Worm (Caenorhabditis elegans): ENCODE data around the gene cysl-2.

The cysl-2 gene

DNA sequence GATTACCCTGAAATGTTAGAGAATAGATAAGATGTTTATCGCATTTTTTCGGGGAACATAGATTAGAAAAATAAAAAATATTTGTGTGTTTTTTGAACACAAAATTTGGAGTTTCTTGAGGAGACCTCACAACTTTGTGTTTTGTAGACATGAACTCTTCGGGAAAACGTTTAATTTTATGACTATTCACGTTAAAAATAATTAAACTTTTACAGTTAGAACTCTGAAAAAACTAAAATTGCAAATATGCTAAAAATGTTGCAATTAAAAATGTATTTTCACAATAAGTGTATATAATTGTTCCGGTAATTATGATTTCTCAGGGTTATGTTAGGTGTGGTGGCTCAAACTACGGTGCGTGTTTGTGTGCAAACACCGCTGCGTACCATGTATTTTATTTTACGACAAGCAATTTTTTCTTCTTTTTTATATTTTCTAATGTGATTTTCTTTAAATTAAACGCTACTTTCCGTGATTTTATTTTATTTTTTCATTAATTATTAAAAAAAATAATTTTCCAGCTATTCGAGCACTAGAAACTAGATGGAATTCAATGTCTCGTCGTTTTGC lies 34.1 kb upstream of the cysl-2 start, which contains the start of the genes F57C2.5 and spat-1 (continued):
- TF ChIP-seq fos-1 (tag; optimal IDR thresholded peaks at IDR 0.05), result peak; percentile 46
- no peak for TF ChIP-seq unc-39 (tag; optimal IDR thresholded peaks at IDR 0.05)
- no peak for TF ChIP-seq ceh-82 (tag; optimal IDR thresholded peaks at IDR 0.05)
- TF ChIP-seq elt-3 (tag; optimal IDR thresholded peaks at IDR 0.05), result no peak
- no peak for TF ChIP-seq ztf-4 (tag; optimal IDR thresholded peaks at IDR 0.05)
- TF ChIP-seq egl-27 (tag; optimal IDR thresholded peaks at IDR 0.05), result no peak
- no peak for TF ChIP-seq nhr-10 (tag; optimal IDR thresholded peaks at IDR 0.05)

DNA sequence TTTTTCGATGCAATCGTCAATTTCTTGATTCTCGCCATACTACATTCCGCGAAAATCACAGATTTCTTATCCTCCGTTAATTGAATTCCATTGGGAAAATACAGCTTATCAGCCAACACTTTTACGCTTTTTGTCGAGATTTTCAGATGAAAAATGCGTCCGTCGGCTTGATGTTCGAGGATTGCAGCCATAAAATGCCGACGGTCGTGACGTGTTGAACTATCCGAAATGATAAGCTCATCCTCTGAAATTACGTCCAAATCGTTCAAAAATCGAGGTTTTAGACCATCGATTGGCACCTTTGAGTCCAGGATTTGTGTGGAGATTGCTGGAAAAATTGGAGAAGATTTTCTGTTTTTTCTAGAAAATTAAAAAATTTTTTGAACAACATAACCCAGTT lies 32.9 kb upstream of the cysl-2 start:
- TF ChIP-seq ceh-82 (tag; optimal IDR thresholded peaks at IDR 0.05) (no peak), alr-1 (tag; optimal IDR thresholded peaks at IDR 0.05) (no peak)

DNA sequence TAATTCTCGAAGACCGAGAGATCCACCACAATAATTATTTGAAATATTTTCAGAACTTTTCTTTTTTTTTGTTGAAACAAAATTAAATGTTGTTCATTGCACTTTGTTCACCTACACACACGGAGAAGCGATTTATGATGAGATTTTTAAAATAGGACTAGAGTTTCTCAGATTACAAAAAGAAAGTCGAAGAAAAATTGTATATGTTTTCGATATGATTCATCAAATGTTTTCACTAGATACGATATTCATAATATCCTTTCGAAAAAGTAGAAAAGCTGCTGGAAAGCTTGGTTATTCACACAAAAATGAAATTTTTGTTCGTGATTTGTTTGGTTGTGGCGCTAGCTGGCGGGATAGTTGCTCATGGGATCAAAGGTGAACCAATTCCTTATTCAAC lies 30.8 kb upstream of the cysl-2 start, which contains the start of gene F57C2.4:
TSS of gene F57C2.4 (plus strand) at position 301 of the 400 bp plus-strand sequence.
- TF ChIP-seq nhr-23 (tag; optimal IDR thresholded peaks at IDR 0.05) (no peak), mdl-1 (tag; optimal IDR thresholded peaks at IDR 0.05) (no peak), ama-1 (optimal IDR thresholded peaks at IDR 0.05) (no peak), egl-27 (tag; optimal IDR thresholded peaks at IDR 0.05) (no peak), ztf-11 (tag; optimal IDR thresholded peaks at IDR 0.05) (no peak), nhr-77 (tag; optimal IDR thresholded peaks at IDR 0.05) (no peak), lin-11 (tag; optimal IDR thresholded peaks at IDR 0.05) (no peak), crh-2 (tag; optimal IDR thresholded peaks at IDR 0.05) (no peak), blmp-1 (tag; optimal IDR thresholded peaks at IDR 0.05; ENCODE audit: insufficient read depth) (no peak), mab-5 (tag; optimal IDR thresholded peaks at IDR 0.05) (no peak), ZK546.5 (tag; optimal IDR thresholded peaks at IDR 0.05) (no peak), lsy-2 (tag; optimal IDR thresholded peaks at IDR 0.05) (no peak), lin-39 (tag; optimal IDR thresholded peaks at IDR 0.05) (no peak), nhr-21 (tag; optimal IDR thresholded peaks at IDR 0.05) (no peak)

DNA sequence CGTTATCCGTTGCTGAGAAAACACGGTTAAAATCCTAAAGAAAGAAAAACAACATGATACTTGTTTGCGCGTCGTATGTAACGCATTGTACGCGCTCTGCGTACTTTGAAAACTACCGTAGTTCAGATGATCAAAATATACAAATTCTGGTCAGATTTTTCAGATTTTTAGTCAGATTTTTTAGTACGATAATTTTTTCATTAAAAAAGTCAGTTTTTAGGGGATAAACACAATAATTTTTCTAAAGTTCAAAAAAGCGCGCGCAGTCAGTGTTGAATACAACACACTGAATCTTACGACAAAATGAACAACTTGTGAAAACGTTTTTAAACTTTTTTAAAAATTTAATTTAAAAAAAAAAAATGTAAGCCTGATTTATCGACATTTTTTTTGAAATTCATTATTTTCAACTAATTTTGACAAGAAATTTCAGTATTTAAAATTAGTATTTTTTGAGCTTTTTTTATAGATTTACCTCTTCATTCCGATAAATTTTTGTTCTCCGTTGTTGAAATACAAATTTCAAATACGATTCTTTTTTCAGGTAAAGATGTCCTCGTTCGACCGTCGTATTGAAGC lies 29.5 kb upstream of the cysl-2 start, which contains the start of gene pot-2:
TSS of gene pot-2 (plus strand) at position 529 of the 579 bp plus-strand sequence.
- no peak for TF ChIP-seq unc-55 (GFP tag; optimal IDR thresholded peaks at IDR 0.05)
- TF ChIP-seq nhr-25 (tag; optimal IDR thresholded peaks at IDR 0.05), result no peak
- no peak for TF ChIP-seq F13H6.1 (tag; optimal IDR thresholded peaks at IDR 0.05)
- no peak for TF ChIP-seq R02D3.7 (tag; optimal IDR thresholded peaks at IDR 0.05)
- TF ChIP-seq dmd-4 (tag; optimal IDR thresholded peaks at IDR 0.05), result no peak
- TF ChIP-seq zag-1 (tag; optimal IDR thresholded peaks at IDR 0.05), result no peak
- TF ChIP-seq lin-13 (GFP tag; optimal IDR thresholded peaks at IDR 0.05), result no peak
- TF ChIP-seq elt-3 (tag; optimal IDR thresholded peaks at IDR 0.05), result no peak
- no peak for TF ChIP-seq ZK546.5 (tag; optimal IDR thresholded peaks at IDR 0.05)
- no peak for TF ChIP-seq skn-1 (tag; optimal IDR thresholded peaks at IDR 0.05)
- TF ChIP-seq nhr-21 (tag; optimal IDR thresholded peaks at IDR 0.05), result no peak
- no peak for TF ChIP-seq nhr-10 (tag; optimal IDR thresholded peaks at IDR 0.05)
- no peak for TF ChIP-seq lin-39 (tag; optimal IDR thresholded peaks at IDR 0.05)
- TF ChIP-seq lsy-2 (tag; optimal IDR thresholded peaks at IDR 0.05), result no peak
- TF ChIP-seq unc-39 (tag; optimal IDR thresholded peaks at IDR 0.05), result no peak

DNA sequence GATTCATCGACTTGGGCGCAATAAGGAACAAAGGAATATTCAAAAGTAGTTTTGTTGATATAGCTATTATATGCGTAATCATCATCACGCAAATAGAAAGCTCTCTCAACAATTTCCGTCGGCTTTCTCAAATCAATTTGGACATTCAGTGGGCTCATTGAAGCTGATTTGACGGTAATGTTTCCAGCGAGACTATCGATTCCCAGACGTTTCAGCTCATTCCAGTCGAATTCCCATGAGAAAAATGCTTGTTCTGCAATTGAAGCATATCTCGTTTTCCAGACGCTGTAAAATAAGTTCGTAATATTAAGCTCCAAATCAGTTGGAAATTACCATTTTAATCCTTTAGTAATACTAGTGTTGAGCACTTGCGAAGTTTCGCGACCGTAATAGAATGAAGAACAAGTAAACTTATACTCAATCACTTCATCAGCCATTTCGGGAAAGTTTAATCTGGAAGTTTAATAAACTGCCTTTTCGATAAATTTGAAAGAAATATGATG lies 28.9 kb upstream of the cysl-2 start, which contains the start of gene btb-20:
TSS of gene btb-20 (minus strand) at position 453 of the 503 bp plus-strand sequence.
- TF ChIP-seq R02D3.7 (tag; optimal IDR thresholded peaks at IDR 0.05) (no peak), dmd-4 (tag; optimal IDR thresholded peaks at IDR 0.05) (no peak)

DNA sequence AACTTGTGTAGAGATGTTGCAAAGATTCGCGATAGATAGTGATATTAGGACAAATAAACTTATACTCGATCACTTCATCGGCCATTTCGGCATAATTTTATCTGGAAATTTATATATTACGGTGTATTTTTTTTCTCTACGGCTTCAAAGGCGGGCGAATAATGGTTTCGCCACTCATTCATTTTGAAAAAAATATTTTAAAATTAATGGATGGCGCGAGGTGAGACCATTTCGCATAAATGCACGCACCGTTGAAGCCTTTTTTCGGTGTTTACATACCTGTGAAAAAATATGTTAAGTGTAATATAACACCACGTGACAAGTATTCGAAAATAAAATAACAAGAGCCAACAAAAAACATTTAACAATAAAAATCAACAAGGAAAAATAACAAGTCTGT lies 27.8 kb upstream of the cysl-2 start, which contains the start of gene btb-19:
TSS of gene btb-19 (minus strand) at position 101 of the 400 bp plus-strand sequence.
- TF ChIP-seq nhr-23 (tag; optimal IDR thresholded peaks at IDR 0.05) (no peak), ztf-11 (tag; optimal IDR thresholded peaks at IDR 0.05) (no peak), nhr-21 (tag; optimal IDR thresholded peaks at IDR 0.05) (no peak), unc-62 (GFP tag; optimal IDR thresholded peaks at IDR 0.05) (no peak), nhr-11 (tag; optimal IDR thresholded peaks at IDR 0.05) (no peak), blmp-1 (tag; optimal IDR thresholded peaks at IDR 0.05; ENCODE audit: insufficient read depth) (no peak), ZK546.5 (tag; optimal IDR thresholded peaks at IDR 0.05) (no peak), lsy-2 (tag; optimal IDR thresholded peaks at IDR 0.05) (no peak), egl-27 (tag; optimal IDR thresholded peaks at IDR 0.05) (no peak), nhr-12 (tag; optimal IDR thresholded peaks at IDR 0.05) (no peak), sma-9 (GFP tag; optimal IDR thresholded peaks at IDR 0.05) (no peak), sma-9 (tag; optimal IDR thresholded peaks at IDR 0.05) (no peak), mab-5 (tag; optimal IDR thresholded peaks at IDR 0.05) (no peak), aly-2 (tag; optimal IDR thresholded peaks at IDR 0.05) (no peak), ceh-16 (tag; optimal IDR thresholded peaks at IDR 0.05) (no peak), alr-1 (tag; optimal IDR thresholded peaks at IDR 0.05) (no peak), C34F6.9 (tag; optimal IDR thresholded peaks at IDR 0.05) (no peak), elt-1 (tag; optimal IDR thresholded peaks at IDR 0.05) (no peak), skn-1 (tag; optimal IDR thresholded peaks at IDR 0.05) (no peak)

All from whole organism, L2 larva.